Fruit fly (Drosophila melanogaster) whole organism, embryonic: ENCODE results near the gene CG10993.

ENCODE experiments used
- B-H1 ChIP-seq: fragments of 200-800 bp; sonication (Bioruptor generic); IDR thresholded peaks from 3 replicates; pipeline ENCODE4 v1.3.6; 2022; ENCODE audit warnings: missing biosample characterization, missing genetic modification characterization
- CG11695 ChIP-seq: fragments of 200-800 bp; sonication (Bioruptor generic); IDR thresholded peaks from 3 replicates; pipeline ENCODE4 v1.3.6; 2022; ENCODE audit warnings: missing biosample characterization, missing genetic modification characterization
- CG12659 ChIP-seq: fragments of 200-800 bp; sonication (Bioruptor generic); optimal IDR thresholded peaks from 3 replicates; lab custom pipeline; 2017; ENCODE audit warnings: mild to moderate bottlenecking, missing biosample characterization, missing genetic modification reagents, missing genetic modification characterization
- CG2875 ChIP-seq: fragments of 200-800 bp; sonication (Bioruptor generic); optimal IDR thresholded peaks from 2 replicates; lab custom pipeline; 2017; ENCODE audit warnings: missing biosample characterization, mild to moderate bottlenecking, missing genetic modification characterization, missing genetic modification reagents
- CG8359 ChIP-seq: fragments of 200-800 bp; sonication (Bioruptor generic); optimal IDR thresholded peaks from 2 replicates; lab custom pipeline; 2017; ENCODE audit warnings: missing biosample characterization, mild to moderate bottlenecking, missing genetic modification characterization, borderline replicate concordance
- CoRest ChIP-seq: fragments of 200-800 bp; sonication (Bioruptor generic); optimal IDR thresholded peaks from 3 replicates; lab custom pipeline; 2018; ENCODE audit warnings: missing biosample characterization, mild to moderate bottlenecking, missing genetic modification characterization, moderate library complexity
- MESR4 ChIP-seq: fragments of 200-800 bp; sonication (Bioruptor generic); optimal IDR thresholded peaks from 2 replicates; lab custom pipeline; 2018; ENCODE audit warnings: missing biosample characterization, mild to moderate bottlenecking, missing genetic modification characterization, moderate library complexity
- Nf-YB ChIP-seq: fragments of 200-800 bp; sonication (Bioruptor generic); optimal IDR thresholded peaks from 3 replicates; lab custom pipeline; 2019; ENCODE audit warnings: missing biosample characterization, mild to moderate bottlenecking, missing genetic modification characterization, moderate library complexity
- TFAM ChIP-seq: fragments of 200-800 bp; sonication (Bioruptor generic); optimal IDR thresholded peaks from 2 replicates; lab custom pipeline; 2017; ENCODE audit warnings: missing biosample characterization, missing genetic modification characterization, inconsistent platforms
- gem ChIP-seq: fragments of 200-800 bp; sonication (Bioruptor generic); optimal IDR thresholded peaks from 2 replicates; lab custom pipeline; 2019; ENCODE audit warnings: missing biosample characterization, mild to moderate bottlenecking, missing genetic modification characterization, moderate library complexity

- TF ChIP-seq CG12659 (GFP tag; lab: Kevin White, UChicago) (no peak), TFAM (no peak), MESR4 (no peak), B-H1 (no peak), gem (tag; lab: Kevin White, UChicago) (no peak), CG11695 (GFP tag; lab: Robert Waterston, UW) (no peak), Nf-YB (no peak), CoRest (tag; lab: Kevin White, UChicago) (no peak), CG8359 (GFP tag; lab: Kevin White, UChicago) (no peak), CG2875 (GFP tag; lab: Kevin White, UChicago) (no peak)
Measured at dm6 chrX:13819682-13820081, 28.8 kb upstream of the CG10993 start.
